Worm (Caenorhabditis elegans): ENCODE results near the gene C07E3.4.

Gene C07E3.4

ce11 chrII:10325615-10326232 is 34.9 kb upstream of the C07E3.4 start, which contains the start of gene appg-1:
TSS of gene appg-1 (plus strand) at chrII:10326041.
- TF ChIP-seq egrh-3 (GFP tag; IDR thresholded peaks at IDR 0.05), result peak; percentile 76; the same call in 1 of the 2 replicates
- TF ChIP-seq mes-4 (tag; optimal IDR thresholded peaks at IDR 0.05), result no peak
- no peak for TF ChIP-seq attf-6 (GFP tag; IDR thresholded peaks at IDR 0.05)
- TF ChIP-seq zfh-2 (GFP tag; conservative IDR thresholded peaks at IDR 0.05), result peak; percentile 87
- TF ChIP-seq bed-1 (GFP tag; IDR thresholded peaks at IDR 0.05), result no peak
- no peak for TF ChIP-seq pha-4 (tag; optimal IDR thresholded peaks at IDR 0.05)

- TF ChIP-seq hmg-20 (GFP tag; IDR thresholded peaks at IDR 0.05), result no peak
- no peak for TF ChIP-seq Y67H2A.10 (GFP tag; conservative IDR thresholded peaks at IDR 0.05)
- TF ChIP-seq lir-1 (GFP tag; conservative IDR thresholded peaks at IDR 0.05), result no peak
- TF ChIP-seq ccch-3 (GFP tag; optimal IDR thresholded peaks at IDR 0.05), result no peak
- no peak for TF ChIP-seq efl-1 (GFP tag; optimal IDR thresholded peaks at IDR 0.05)
- TF ChIP-seq nfya-2 (GFP tag; IDR thresholded peaks at IDR 0.05), result no peak
- no peak for TF ChIP-seq somi-1 (GFP tag; optimal IDR thresholded peaks at IDR 0.05)
- no peak for TF ChIP-seq ekl-4 (GFP tag; IDR thresholded peaks at IDR 0.05)
- TF ChIP-seq B0261.1 (tag; optimal IDR thresholded peaks at IDR 0.05), result no peak
- no peak for TF ChIP-seq K12H6.12 (tag; optimal IDR thresholded peaks at IDR 0.05)
- no peak for TF ChIP-seq repo-1 (tag; optimal IDR thresholded peaks at IDR 0.05)
- TF ChIP-seq hlh-12 (tag; optimal IDR thresholded peaks at IDR 0.05), result no peak
- TF ChIP-seq nfya-1 (tag; optimal IDR thresholded peaks at IDR 0.05; ENCODE audit: borderline replicate concordance, insufficient read depth), result no peak
- no peak for TF ChIP-seq B0019.2 (GFP tag; conservative IDR thresholded peaks at IDR 0.05)
- TF ChIP-seq nhr-90 (tag; optimal IDR thresholded peaks at IDR 0.05), result no peak
- TF ChIP-seq K11D2.4 (GFP tag; IDR thresholded peaks at IDR 0.05), result no peak
Measured at ce11 chrII:10329754-10330153, 30.8 kb upstream of the C07E3.4 start.

DNA sequence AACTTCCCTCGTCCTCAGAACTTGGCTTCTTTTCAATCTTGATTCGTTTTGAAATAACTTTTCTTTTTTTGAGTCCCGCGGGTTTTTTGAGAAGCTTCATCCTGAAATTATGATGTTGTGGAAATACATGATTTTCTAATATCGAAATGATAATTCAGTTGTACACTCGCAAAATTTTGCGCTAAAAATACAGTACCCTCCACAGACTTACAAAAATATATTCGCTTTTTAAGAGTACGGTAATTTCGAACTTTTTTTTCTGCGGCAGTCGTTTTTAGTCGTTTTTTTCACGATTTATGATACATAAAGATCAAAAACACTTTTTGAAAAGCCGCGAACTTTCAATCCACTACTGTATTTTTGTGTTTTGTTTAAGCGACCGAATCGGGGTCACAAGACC is 15.6 kb upstream of the C07E3.4 start, which contains the start of gene pro-2:
TSS of gene pro-2 (minus strand) at position 101 of the 400 bp plus-strand sequence.
- TF ChIP-seq ceh-58 (GFP tag; IDR thresholded peaks at IDR 0.05) (no peak), athp-1 (tag; optimal IDR thresholded peaks at IDR 0.05) (no peak), lin-26 (GFP tag; IDR thresholded peaks at IDR 0.05) (no peak), attf-5 (GFP tag; optimal IDR thresholded peaks at IDR 0.05) (no peak), him-1 (tag; optimal IDR thresholded peaks at IDR 0.05) (no peak), Y53F4B.3 (GFP tag; IDR thresholded peaks at IDR 0.05) (no peak), Y67H2A.10 (GFP tag; conservative IDR thresholded peaks at IDR 0.05) (no peak), dpl-1 (GFP tag; optimal IDR thresholded peaks at IDR 0.05) (no peak), sptf-2 (GFP tag; optimal IDR thresholded peaks at IDR 0.05) (no peak), xnd-1 (tag; optimal IDR thresholded peaks at IDR 0.05) (no peak)

- TF ChIP-seq madf-3 (GFP tag; IDR thresholded peaks at IDR 0.05) (no peak), atf-7 (tag; optimal IDR thresholded peaks at IDR 0.05) (no peak), efl-1 (GFP tag; optimal IDR thresholded peaks at IDR 0.05) (no peak), ztf-25 (GFP tag; IDR thresholded peaks at IDR 0.05) (no peak), somi-1 (GFP tag; optimal IDR thresholded peaks at IDR 0.05) (no peak), pha-4 (tag; optimal IDR thresholded peaks at IDR 0.05) (no peak), dpl-1 (GFP tag; optimal IDR thresholded peaks at IDR 0.05) (no peak), dpff-1 (tag; optimal IDR thresholded peaks at IDR 0.05) (no peak), snpc-1.3 (tag; optimal IDR thresholded peaks at IDR 0.05; ENCODE audit: insufficient read depth) (no peak), madf-6 (GFP tag; IDR thresholded peaks at IDR 0.05) (peak; percentile 37; the same call in 1 of the 2 replicates), F37B4.10 (GFP tag; IDR thresholded peaks at IDR 0.05) (no peak), cebp-1 (GFP tag; IDR thresholded peaks at IDR 0.05) (no peak), cebp-1 (tag; optimal IDR thresholded peaks at IDR 0.05) (peak; percentile 53), attf-6 (GFP tag; IDR thresholded peaks at IDR 0.05) (no peak)
Measured at ce11 chrII:10346075-10346474, 14.5 kb upstream of the C07E3.4 start, which contains the start of gene C07E3.10. TSS of gene C07E3.10 (plus strand) at chrII:10346375.

Data from whole organism, young adult.